Worm (Caenorhabditis elegans): ENCODE measurements around the gene C46A5.1.

DNA sequence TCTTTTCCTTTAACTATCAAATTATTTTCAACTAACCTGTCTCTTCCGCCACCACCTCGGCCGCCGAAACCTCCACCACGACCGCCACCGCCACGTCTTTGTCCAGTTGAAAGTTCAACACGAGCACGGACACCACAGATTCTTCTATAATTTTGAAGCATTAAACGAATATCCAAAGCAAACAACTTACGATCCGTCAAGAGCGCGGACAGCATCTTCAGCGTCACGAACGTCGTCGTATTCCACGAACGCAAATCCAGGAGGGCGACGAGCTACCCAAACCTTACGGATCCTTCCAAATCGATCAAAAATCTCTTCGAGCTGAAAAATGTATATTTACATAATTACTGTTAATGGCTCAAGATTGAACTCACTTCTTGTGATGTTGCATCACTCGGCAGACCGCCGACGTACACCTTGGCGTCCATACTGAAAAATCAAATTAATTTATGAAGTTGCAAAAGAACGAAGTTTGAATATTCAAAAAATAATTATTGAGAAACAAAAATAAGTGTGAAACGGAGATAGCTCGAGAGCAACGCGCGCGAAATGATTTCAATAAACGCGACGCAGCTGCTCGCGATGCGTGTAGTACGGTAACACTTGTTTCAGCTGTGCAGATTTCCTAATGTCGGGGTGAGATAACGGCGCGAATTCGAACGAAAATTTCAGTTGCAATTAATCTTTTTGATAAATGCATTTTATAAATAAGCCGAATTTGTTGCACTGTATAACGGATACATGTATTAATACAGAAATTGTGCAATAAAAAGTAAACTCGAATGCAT is 27.3 kb downstream of the C46A5.1 start, which contains the start of gene rsp-6:
- TF ChIP-seq nhr-77 (tag; optimal IDR thresholded peaks at IDR 0.05) = no peak
- TF ChIP-seq ztf-4 (tag; optimal IDR thresholded peaks at IDR 0.05) = peak; percentile 86
- TF ChIP-seq snpc-4 (tag; optimal IDR thresholded peaks at IDR 0.05) = peak; percentile 71
- peak; percentile 76 for TF ChIP-seq F13H6.1 (tag; optimal IDR thresholded peaks at IDR 0.05)
- TF ChIP-seq dmd-4 (tag; optimal IDR thresholded peaks at IDR 0.05) = no peak
- peak; percentile 39 for TF ChIP-seq fos-1 (tag; optimal IDR thresholded peaks at IDR 0.05)
- no peak for TF ChIP-seq nhr-12 (tag; optimal IDR thresholded peaks at IDR 0.05)
- TF ChIP-seq unc-62 (GFP tag; optimal IDR thresholded peaks at IDR 0.05) = no peak
- TF ChIP-seq lin-13 (GFP tag; optimal IDR thresholded peaks at IDR 0.05) = peak; percentile 93
